Worm (Caenorhabditis elegans) whole organism, mixed stage, embryonic: ENCODE measurements around the gene fcmt-1.

Source experiments
- bed-3 ChIP-seq: fragments of 200-800 bp; sonication (Bioruptor generic); optimal IDR thresholded peaks from 3 replicates; lab custom pipeline; 2018; ENCODE audit warnings: mild to moderate bottlenecking, missing genetic modification characterization, moderate library complexity, missing compliant biosample characterization
- blmp-1 ChIP-seq: fragments of 150-350 bp; optimal IDR thresholded peaks from 2 replicates; lab custom pipeline; 2014; ENCODE audit warnings: missing biosample characterization, missing genetic modification characterization
- ces-1 ChIP-seq: fragments of 150-350 bp; optimal IDR thresholded peaks from 2 replicates; lab custom pipeline; 2014; ENCODE audit warnings: missing biosample characterization, missing genetic modification reagents, missing genetic modification characterization
- drap-1 ChIP-seq: fragments of 200-800 bp; sonication (Bioruptor generic); optimal IDR thresholded peaks from 3 replicates; lab custom pipeline; 2018; ENCODE audit warnings: mild to moderate bottlenecking, missing genetic modification characterization, missing compliant biosample characterization
- elt-1 ChIP-seq: sonication (generic microtip); optimal IDR thresholded peaks from 2 replicates; lab custom pipeline; 2017; ENCODE audit warnings: missing genetic modification characterization, mild to moderate bottlenecking, missing compliant biosample characterization, antibody characterized with exemption, moderate library complexity, borderline replicate concordance; ENCODE audit not compliant: insufficient read depth
- lin-32 ChIP-seq: fragments of 200-800 bp; sonication (Bioruptor generic); optimal IDR thresholded peaks from 2 replicates; lab custom pipeline; 2018; ENCODE audit warnings: mild to moderate bottlenecking, missing genetic modification characterization, missing compliant biosample characterization
- nhr-12 ChIP-seq: fragments of 150-350 bp; optimal IDR thresholded peaks from 2 replicates; lab custom pipeline; 2014; ENCODE audit warnings: missing biosample characterization, missing genetic modification characterization
- nhr-237 ChIP-seq: fragments of 150-350 bp; optimal IDR thresholded peaks from 2 replicates; lab custom pipeline; 2014; ENCODE audit warnings: missing biosample characterization, missing genetic modification characterization
- nhr-28 ChIP-seq: fragments of 150-350 bp; optimal IDR thresholded peaks from 2 replicates; lab custom pipeline; 2014; ENCODE audit warnings: missing biosample characterization, missing genetic modification characterization
- pha-4 ChIP-seq: fragments of 150-350 bp; optimal IDR thresholded peaks from 2 replicates; lab custom pipeline; 2018; ENCODE audit warnings: missing biosample characterization, missing genetic modification reagents, missing genetic modification characterization
- unc-62 ChIP-seq: fragments of 150-350 bp; optimal IDR thresholded peaks from 2 replicates; lab custom pipeline; 2014; ENCODE audit warnings: missing biosample characterization, missing genetic modification reagents, missing genetic modification characterization
- ztf-11 ChIP-seq: fragments of 150-350 bp; optimal IDR thresholded peaks from 2 replicates; lab custom pipeline; 2014; ENCODE audit warnings: missing biosample characterization, missing genetic modification characterization

DNA sequence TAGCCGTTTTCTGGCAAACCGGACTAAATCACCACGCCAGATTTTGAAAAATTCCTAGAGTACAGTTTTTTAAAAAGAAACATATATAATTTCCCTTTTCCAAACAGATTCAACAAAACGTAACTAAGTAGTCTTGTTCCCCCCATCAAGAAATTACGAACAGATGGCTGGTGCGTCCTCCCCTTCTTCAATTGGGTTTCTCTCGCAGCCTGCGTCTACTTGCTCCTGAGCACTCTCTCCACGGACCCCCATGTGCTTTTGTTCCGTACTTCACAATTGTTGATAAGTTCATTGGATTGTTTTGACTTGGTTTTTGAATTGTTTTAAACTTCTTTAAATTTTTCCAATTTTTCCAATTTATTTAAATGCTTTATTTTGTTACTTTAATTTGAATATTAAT lies 21.4 kb downstream of the fcmt-1 start:
- TF ChIP-seq nhr-28 (tag; lab: Kevin White, UChicago): no peak
- TF ChIP-seq blmp-1: no peak
- no peak for TF ChIP-seq drap-1 (GFP tag; lab: Kevin White, UChicago)
- no peak for TF ChIP-seq ztf-11
- TF ChIP-seq nhr-12: no peak
- TF ChIP-seq ces-1 (GFP tag; lab: Kevin White, UChicago): peak; percentile 79
- TF ChIP-seq lin-32: no peak
- no peak for TF ChIP-seq unc-62 (GFP tag; lab: Kevin White, UChicago)
- TF ChIP-seq elt-1 (tag; lab: Kevin White, UChicago): no peak
- no peak for TF ChIP-seq nhr-237 (tag; lab: Kevin White, UChicago)
- no peak for TF ChIP-seq pha-4 (tag; lab: Kevin White, UChicago)
- no peak for TF ChIP-seq bed-3 (GFP tag; lab: Kevin White, UChicago)
